Fruit fly (Drosophila melanogaster) whole organism, adult: Measurements from ENCODE around the gene Dus3.

Experiments used
- CG11617 ChIP-seq: fragments of 200-800 bp; sonication (Bioruptor generic); optimal IDR thresholded peaks from 2 replicates; lab custom pipeline; 2017; ENCODE audit warnings: mild to moderate bottlenecking, missing biosample characterization, missing genetic modification reagents, missing genetic modification characterization
- CG14711 ChIP-seq: fragments of 200-800 bp; sonication (Bioruptor generic); optimal IDR thresholded peaks from 2 replicates; lab custom pipeline; 2018; ENCODE audit warnings: missing biosample characterization, mild to moderate bottlenecking, missing genetic modification characterization, moderate library complexity
- CG1620 ChIP-seq: fragments of 200-800 bp; sonication (Bioruptor generic); optimal IDR thresholded peaks from 2 replicates; lab custom pipeline; 2016; ENCODE audit warnings: missing biosample characterization, missing genetic modification characterization
- CG33017 ChIP-seq: fragments of 200-800 bp; sonication (Bioruptor generic); optimal IDR thresholded peaks from 2 replicates; lab custom pipeline; 2018; ENCODE audit warnings: missing biosample characterization, mild to moderate bottlenecking, missing genetic modification characterization, moderate library complexity
- CG7101 ChIP-seq: fragments of 200-800 bp; sonication (Bioruptor generic); optimal IDR thresholded peaks from 2 replicates; lab custom pipeline; 2018; ENCODE audit warnings: missing biosample characterization, mild to moderate bottlenecking, missing genetic modification characterization, moderate library complexity
- Clk ChIP-seq: fragments of 200-800 bp; sonication (Bioruptor generic); optimal IDR thresholded peaks from 2 replicates; lab custom pipeline; 2017; ENCODE audit warnings: missing biosample characterization, missing genetic modification characterization
- Hr96 ChIP-seq: fragments of 200-800 bp; sonication (Bioruptor generic); optimal IDR thresholded peaks from 2 replicates; lab custom pipeline; 2016; ENCODE audit warnings: missing biosample characterization, missing genetic modification characterization
- cic ChIP-seq: fragments of 200-800 bp; sonication (Bioruptor generic); optimal IDR thresholded peaks from 2 replicates; lab custom pipeline; 2017; ENCODE audit warnings: missing biosample characterization, mild to moderate bottlenecking, missing genetic modification characterization, moderate library complexity
- cnc ChIP-seq, 2 experiments: fragments of >200 bp; optimal IDR thresholded peaks; 2 replicates each; lab custom pipeline; 2017
- ovo ChIP-seq: fragments of 200-800 bp; sonication (Bioruptor generic); optimal IDR thresholded peaks from 2 replicates; lab custom pipeline; 2016; ENCODE audit warnings: missing biosample characterization, missing genetic modification characterization
- pad ChIP-seq: fragments of 200-800 bp; sonication (Bioruptor generic); optimal IDR thresholded peaks from 3 replicates; lab custom pipeline; 2017; ENCODE audit warnings: missing biosample characterization, missing genetic modification characterization, mild to moderate bottlenecking, moderate library complexity, missing genetic modification reagents

DNA sequence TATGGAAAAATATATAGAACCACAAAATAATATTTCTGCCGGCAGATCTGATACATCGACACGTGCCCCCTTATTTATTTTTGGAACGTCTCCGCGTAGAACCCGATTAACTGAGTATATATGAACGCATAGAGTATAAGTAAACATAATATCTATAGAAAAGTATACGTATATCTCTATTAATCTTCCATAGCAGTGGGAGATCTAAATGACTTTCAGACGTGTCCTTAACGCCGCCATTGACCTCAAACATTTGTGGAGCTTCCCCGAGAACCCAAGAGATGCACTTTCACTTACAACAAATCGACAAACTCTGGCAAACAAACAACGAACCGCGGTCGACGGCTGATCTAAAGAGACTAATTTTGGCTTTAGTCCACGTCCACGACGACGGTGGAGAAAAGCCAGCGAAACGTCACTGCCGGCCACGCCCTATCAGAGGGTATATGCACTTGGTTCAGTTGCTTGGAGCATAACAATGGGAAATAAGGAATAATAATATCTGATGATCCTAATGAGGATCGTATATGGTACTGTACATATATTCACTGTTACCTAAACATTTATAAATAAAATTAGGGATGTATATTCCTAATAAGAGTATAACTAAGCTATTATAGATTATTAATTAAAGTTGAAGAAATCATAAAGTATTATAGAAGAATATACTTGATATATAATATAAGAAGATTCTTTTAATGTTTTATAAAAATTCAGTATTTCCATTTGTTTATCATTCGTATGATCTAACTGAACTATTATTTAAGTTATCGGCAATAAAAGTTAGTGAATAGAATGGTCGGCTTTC is 5.3 kb downstream of the Dus3 start, which contains the start of gene fbp:
- TF ChIP-seq CG33017 (tag; lab: Kevin White, UChicago): peak; percentile 46
- TF ChIP-seq cic (GFP tag; lab: Kevin White, UChicago): peak; percentile 12
- peak; percentile 30 for TF ChIP-seq CG1620 (GFP tag; lab: Kevin White, UChicago)
- TF ChIP-seq Clk (GFP tag; lab: Kevin White, UChicago): no peak
- peak; percentile 89 for TF ChIP-seq CG11617 (GFP tag; lab: Kevin White, UChicago)
- TF ChIP-seq CG14711: peak; percentile 36
- no peak for TF ChIP-seq cnc (optimal IDR thresholded peaks at IDR 0.05; lab: Kevin White, UChicago)
- TF ChIP-seq Hr96 (GFP tag; lab: Kevin White, UChicago): peak; percentile 26
- TF ChIP-seq CG7101 (tag; lab: Kevin White, UChicago): peak; percentile 68
- TF ChIP-seq pad (GFP tag; lab: Kevin White, UChicago): peak; percentile 83
- TF ChIP-seq ovo (GFP tag; lab: Kevin White, UChicago): peak; percentile 45
